Fruit fly (Drosophila melanogaster): Measurements from ENCODE around the gene CG4367.

Gene CG4367

DNA sequence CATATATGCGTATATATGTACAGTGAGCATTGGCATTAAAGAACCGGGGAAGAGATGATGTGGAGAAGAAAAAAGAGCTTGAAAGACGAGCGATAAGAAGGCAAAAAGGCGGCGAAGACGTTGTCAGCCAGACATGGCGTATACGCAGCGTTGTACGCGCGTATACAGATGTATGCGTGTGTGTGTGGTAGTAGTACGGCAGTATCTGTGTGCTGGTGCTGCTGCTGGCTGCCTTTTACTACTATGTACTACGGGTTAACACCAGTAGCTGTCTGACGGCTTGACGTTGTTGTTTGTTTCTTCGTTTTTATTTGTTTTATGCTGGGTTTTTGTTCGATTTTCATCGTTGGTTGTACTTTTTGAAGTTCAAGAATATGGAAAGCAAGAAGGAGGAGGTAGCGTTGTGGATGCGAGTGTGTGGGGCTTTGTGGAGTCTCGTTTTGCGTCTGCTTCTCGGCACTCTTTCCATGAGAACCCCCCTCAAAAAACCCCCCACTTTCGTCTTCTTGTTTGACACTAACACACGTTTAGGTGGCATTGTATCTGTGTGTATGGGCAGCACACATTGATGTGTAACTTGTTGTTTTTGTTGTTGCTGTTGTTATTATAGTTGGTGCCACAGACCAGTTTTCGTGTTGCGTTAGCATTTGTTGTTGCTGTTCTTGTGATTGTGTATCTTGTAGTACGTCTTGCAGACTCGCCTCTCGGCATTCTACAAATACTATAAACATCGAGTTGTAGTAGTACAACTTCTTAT lies 47.4 kb downstream of the CG4367 start (continued):
- TF ChIP-seq gt (GFP tag; IDR thresholded peaks at IDR 0.05) (no peak), Drgx (GFP tag; IDR thresholded peaks at IDR 0.05) (peak; percentile 63), btn (GFP tag; optimal IDR thresholded peaks at IDR 0.05) (no peak), gro (GFP tag; optimal IDR thresholded peaks at IDR 0.05) (no peak), h (optimal IDR thresholded peaks at IDR 0.05) (no peak), luna (GFP tag; optimal IDR thresholded peaks at IDR 0.05) (no peak), Sox102F (GFP tag; optimal IDR thresholded peaks at IDR 0.05) (no peak), H2.0 (GFP tag; IDR thresholded peaks at IDR 0.05) (no peak), Hr78 (GFP tag; optimal IDR thresholded peaks at IDR 0.05) (peak in 1 of 2 experiments; percentile 4), CG13123 (GFP tag; optimal IDR thresholded peaks at IDR 0.05) (no peak), Optix (GFP tag; IDR thresholded peaks at IDR 0.05) (no peak), CG1602 (GFP tag; optimal IDR thresholded peaks at IDR 0.05) (no peak), scrt (GFP tag; optimal IDR thresholded peaks at IDR 0.05) (peak; percentile 12), CG12071 (GFP tag; optimal IDR thresholded peaks at IDR 0.05) (no peak), Hsf (GFP tag; optimal IDR thresholded peaks at IDR 0.05) (no peak), otp (GFP tag; IDR thresholded peaks at IDR 0.05) (no peak; the same call in 2 of the 3 replicates), exex (tag; optimal IDR thresholded peaks at IDR 0.05) (no peak), crp (GFP tag; optimal IDR thresholded peaks at IDR 0.05) (no peak), PHDP (tag; optimal IDR thresholded peaks at IDR 0.05) (no peak), CG2129 (GFP tag; IDR thresholded peaks at IDR 0.05; ENCODE audit: partially characterized antibody) (no peak), ro (GFP tag; IDR thresholded peaks at IDR 0.05) (no peak), pb (GFP tag; optimal IDR thresholded peaks at IDR 0.05) (no peak), mirr (GFP tag; optimal IDR thresholded peaks at IDR 0.05) (peak; percentile 28), Abd-B (GFP tag; optimal IDR thresholded peaks at IDR 0.05) (no peak), prd (optimal IDR thresholded peaks at IDR 0.05) (no peak), prd (GFP tag; IDR thresholded peaks at IDR 0.05) (no peak), HLH3B (GFP tag; IDR thresholded peaks at IDR 0.05) (0 out of 2 replicates have a peak, but pooled peaks have one; percentile 33), Ets65A (GFP tag) (no peak), CG14667 (GFP tag; IDR thresholded peaks at IDR 0.05) (no peak), ERR (GFP tag; optimal IDR thresholded peaks at IDR 0.05) (no peak), hkb (optimal IDR thresholded peaks at IDR 0.05) (no peak), hkb (GFP tag; IDR thresholded peaks at IDR 0.05) (no peak), CG8089 (GFP tag; optimal IDR thresholded peaks at IDR 0.05) (no peak), stc (GFP tag; IDR thresholded peaks at IDR 0.05) (peak; percentile 49; the same call in 1 of the 2 replicates), CG2120 (GFP tag; optimal IDR thresholded peaks at IDR 0.05) (no peak), unc-4 (GFP tag; IDR thresholded peaks at IDR 0.05; ENCODE audit: partially characterized antibody) (0 out of 2 replicates have a peak, but pooled peaks have one; percentile 15), ara (GFP tag; IDR thresholded peaks at IDR 0.05) (no peak), CG7745 (tag; optimal IDR thresholded peaks at IDR 0.05) (no peak), onecut (GFP tag; IDR thresholded peaks at IDR 0.05) (no peak), NFAT (GFP tag; IDR thresholded peaks at IDR 0.05) (no peak), gcm2 (GFP tag; optimal IDR thresholded peaks at IDR 0.05) (no peak), Adf1 (GFP tag; IDR thresholded peaks at IDR 0.05) (peak; percentile 46; the same call in 1 of the 2 replicates), corto (GFP tag; optimal IDR thresholded peaks at IDR 0.05) (peak; percentile 11), p53 (GFP tag; optimal IDR thresholded peaks at IDR 0.05) (no peak), CG31388 (GFP tag; optimal IDR thresholded peaks at IDR 0.05) (no peak), CG3065 (GFP tag; optimal IDR thresholded peaks at IDR 0.05) (no peak), NfI (GFP tag; optimal IDR thresholded peaks at IDR 0.05) (no peak), CG14014 (GFP tag; IDR thresholded peaks at IDR 0.05) (no peak), peb (GFP tag; IDR thresholded peaks at IDR 0.05) (no peak), CG14710 (tag; optimal IDR thresholded peaks at IDR 0.05) (no peak), CG6654 (GFP tag; optimal IDR thresholded peaks at IDR 0.05) (no peak)
